Fruit fly (Drosophila melanogaster) whole organism, embryonic: ENCODE measurements around the gene CG4660.

ENCODE experiments used
- C15 ChIP-seq: fragments of 200-800 bp; sonication (Bioruptor generic); IDR thresholded peaks from 3 replicates; pipeline ENCODE4 v1.3.6; 2022; ENCODE audit warnings: missing biosample characterization, missing genetic modification characterization
- CG10321 ChIP-seq: fragments of 200-800 bp; sonication (Bioruptor generic); IDR thresholded peaks from 2 replicates; pipeline ENCODE4 v1.3.6; 2022; ENCODE audit warnings: missing biosample characterization, missing genetic modification characterization
- CG11695 ChIP-seq: fragments of 200-800 bp; sonication (Bioruptor generic); IDR thresholded peaks from 3 replicates; pipeline ENCODE4 v1.3.6; 2022; ENCODE audit warnings: missing biosample characterization, missing genetic modification characterization
- CG12104 ChIP-seq: fragments of 200-800 bp; sonication (Bioruptor generic); optimal IDR thresholded peaks from 3 replicates; lab custom pipeline; 2016; ENCODE audit warnings: missing biosample characterization, missing genetic modification characterization
- CG12769 ChIP-seq: fragments of 200-800 bp; sonication (Bioruptor generic); optimal IDR thresholded peaks from 2 replicates; lab custom pipeline; 2019; ENCODE audit warnings: missing biosample characterization, mild to moderate bottlenecking, missing genetic modification characterization, moderate library complexity
- CG14710 ChIP-seq: fragments of 200-800 bp; sonication (Bioruptor generic); optimal IDR thresholded peaks from 3 replicates; lab custom pipeline; 2019; ENCODE audit warnings: missing biosample characterization, mild to moderate bottlenecking, missing genetic modification characterization, moderate library complexity
- CG1602 ChIP-seq: fragments of 200-800 bp; sonication (Bioruptor generic); optimal IDR thresholded peaks from 3 replicates; lab custom pipeline; 2016; ENCODE audit warnings: missing biosample characterization, missing genetic modification characterization
- CG16813 ChIP-seq: fragments of 200-800 bp; sonication (Bioruptor generic); IDR thresholded peaks from 3 replicates; pipeline ENCODE4 v1.3.6; 2022; ENCODE audit warnings: missing biosample characterization, missing genetic modification characterization; ENCODE audit not compliant: partially characterized antibody
- CG17328 ChIP-seq: fragments of 200-800 bp; sonication (Bioruptor generic); IDR thresholded peaks from 2 replicates; pipeline ENCODE4 v1.3.6; 2022; ENCODE audit warnings: missing biosample characterization, missing genetic modification characterization
- CG2116 ChIP-seq: fragments of 200-800 bp; sonication (Bioruptor generic); optimal IDR thresholded peaks from 3 replicates; lab custom pipeline; 2018; ENCODE audit warnings: missing biosample characterization, mild to moderate bottlenecking, missing genetic modification characterization
- CG2712 ChIP-seq: fragments of 200-800 bp; optimal IDR thresholded peaks from 3 replicates; lab custom pipeline; 2019; ENCODE audit warnings: missing biosample characterization, mild to moderate bottlenecking, missing genetic modification characterization, moderate library complexity
- CG30403 ChIP-seq: fragments of 200-800 bp; sonication (Bioruptor generic); optimal IDR thresholded peaks from 3 replicates; lab custom pipeline; 2016; ENCODE audit warnings: missing biosample characterization, missing genetic modification characterization
- CG31441 ChIP-seq: fragments of 200-800 bp; sonication (Bioruptor generic); IDR thresholded peaks from 2 replicates; pipeline ENCODE4 v1.3.6; 2022; ENCODE audit warnings: missing biosample characterization, missing genetic modification characterization
- CG34376 ChIP-seq: fragments of 200-800 bp; sonication (Bioruptor generic); optimal IDR thresholded peaks from 2 replicates; lab custom pipeline; 2018; ENCODE audit warnings: missing biosample characterization, mild to moderate bottlenecking, missing genetic modification characterization
- CG34422 ChIP-seq: fragments of 200-800 bp; sonication (Bioruptor generic); IDR thresholded peaks from 3 replicates; pipeline ENCODE4 v1.3.6; 2022; ENCODE audit warnings: missing biosample characterization, missing genetic modification characterization
- CG3847 ChIP-seq: fragments of 200-800 bp; sonication (Bioruptor generic); IDR thresholded peaks from 2 replicates; pipeline ENCODE4 v1.3.6; 2022; ENCODE audit warnings: missing biosample characterization, missing genetic modification characterization
- CG43689 ChIP-seq: fragments of 200-800 bp; sonication (Bioruptor generic); IDR thresholded peaks from 2 replicates; pipeline ENCODE4 v1.3.6; 2022; ENCODE audit warnings: missing biosample characterization, missing genetic modification characterization
- CG6791 ChIP-seq: fragments of 200-800 bp; sonication (Bioruptor generic); IDR thresholded peaks from 3 replicates; pipeline ENCODE4 v1.3.6; 2022; ENCODE audit warnings: missing biosample characterization, missing genetic modification characterization; ENCODE audit not compliant: partially characterized antibody
- CG6854 ChIP-seq: fragments of 200-800 bp; sonication (Bioruptor generic); optimal IDR thresholded peaks from 3 replicates; lab custom pipeline; 2017; ENCODE audit warnings: missing biosample characterization, mild to moderate bottlenecking, missing genetic modification characterization
- CG7357 ChIP-seq: fragments of 200-800 bp; sonication (Bioruptor generic); IDR thresholded peaks from 3 replicates; pipeline ENCODE4 v1.3.6; 2022; ENCODE audit warnings: missing biosample characterization, missing genetic modification characterization
- CG7839 ChIP-seq: fragments of 200-800 bp; sonication (Bioruptor generic); optimal IDR thresholded peaks from 3 replicates; lab custom pipeline; 2018; ENCODE audit warnings: missing biosample characterization, mild to moderate bottlenecking, missing genetic modification characterization, moderate library complexity
- CG8089 ChIP-seq: fragments of 200-800 bp; sonication (Bioruptor generic); optimal IDR thresholded peaks from 3 replicates; lab custom pipeline; 2016; ENCODE audit warnings: missing biosample characterization, missing genetic modification characterization
- CG9817 ChIP-seq: fragments of 200-800 bp; sonication (Bioruptor generic); optimal IDR thresholded peaks from 2 replicates; lab custom pipeline; 2018; ENCODE audit warnings: missing biosample characterization, mild to moderate bottlenecking, missing genetic modification characterization, moderate library complexity
- D19A ChIP-seq: fragments of 200-800 bp; optimal IDR thresholded peaks from 3 replicates; lab custom pipeline; 2019; ENCODE audit warnings: missing biosample characterization, mild to moderate bottlenecking, missing genetic modification characterization, moderate library complexity
- Dfd ChIP-seq, 2 experiments: fragments of >200 bp; optimal IDR thresholded peaks; 2 replicates each; lab custom pipeline; 2017; ENCODE audit warnings: missing biosample characterization in 2 of 2, missing genetic modification characterization in 2 of 2
- E2f1 ChIP-seq: fragments of 200-800 bp; sonication (Bioruptor generic); IDR thresholded peaks from 2 replicates; pipeline ENCODE4 v1.3.6; 2022; ENCODE audit warnings: missing biosample characterization, missing genetic modification characterization
- Fer3 ChIP-seq: fragments of 200-800 bp; sonication (Bioruptor generic); optimal IDR thresholded peaks from 2 replicates; lab custom pipeline; 2018; ENCODE audit warnings: missing biosample characterization, mild to moderate bottlenecking, missing genetic modification characterization, moderate library complexity
- HLHmδ ChIP-seq: fragments of 200-800 bp; sonication (Bioruptor generic); optimal IDR thresholded peaks from 2 replicates; lab custom pipeline; 2018; ENCODE audit warnings: missing biosample characterization, mild to moderate bottlenecking, missing genetic modification characterization, moderate library complexity
- Hr78 ChIP-seq, 2 experiments: fragments of 200-800 bp in 1 of 2; fragments of >200 bp in 1 of 2; sonication (Bioruptor generic) in 1 of 2; optimal IDR thresholded peaks; 2 replicates each; lab custom pipeline; 2017 to 2019; ENCODE audit warnings: missing biosample characterization in 2 of 2, missing genetic modification characterization in 2 of 2, mild to moderate bottlenecking in 1 of 2, moderate library complexity in 1 of 2
- Hsf ChIP-seq: fragments of 200-800 bp; sonication (Bioruptor generic); optimal IDR thresholded peaks from 3 replicates; lab custom pipeline; 2016; ENCODE audit warnings: missing biosample characterization, missing genetic modification characterization
- NC2α ChIP-seq: fragments of 200-800 bp; sonication (Bioruptor generic); optimal IDR thresholded peaks from 2 replicates; lab custom pipeline; 2016; ENCODE audit warnings: missing biosample characterization, missing genetic modification characterization
- Opbp ChIP-seq: fragments of 200-800 bp; sonication (Bioruptor generic); IDR thresholded peaks from 3 replicates; pipeline ENCODE4 v1.3.6; 2022; ENCODE audit warnings: missing biosample characterization, missing genetic modification characterization; ENCODE audit not compliant: partially characterized antibody
- Sin3A ChIP-seq: fragments of >200 bp; optimal IDR thresholded peaks from 2 replicates; lab custom pipeline; 2018
- Stat92E ChIP-seq, 3 experiments: fragments of >200 bp in 2 of 3; fragments of 200-800 bp in 1 of 3; sonication (Bioruptor generic) in 1 of 3; optimal IDR thresholded peaks; 2 replicates each; lab custom pipeline; 2017 to 2019; ENCODE audit warnings: missing biosample characterization in 3 of 3, missing genetic modification characterization in 3 of 3, mild to moderate bottlenecking in 1 of 3, moderate library complexity in 1 of 3
- al ChIP-seq: fragments of 200-800 bp; sonication (Bioruptor generic); IDR thresholded peaks from 2 replicates; pipeline ENCODE4 v1.3.6; 2022; ENCODE audit warnings: missing biosample characterization, missing genetic modification characterization
- chn ChIP-seq: fragments of 200-800 bp; sonication (Bioruptor generic); optimal IDR thresholded peaks from 2 replicates; lab custom pipeline; 2016; ENCODE audit warnings: missing biosample characterization, missing genetic modification characterization
- crc ChIP-seq: fragments of 200-800 bp; sonication (Bioruptor generic); optimal IDR thresholded peaks from 2 replicates; lab custom pipeline; 2016; ENCODE audit warnings: missing biosample characterization, missing genetic modification characterization
- croc ChIP-seq: fragments of 200-800 bp; sonication (Bioruptor generic); conservative IDR thresholded peaks from 3 replicates; pipeline ENCODE4 v1.3.6; 2022; ENCODE audit warnings: missing biosample characterization, missing genetic modification characterization
- dan ChIP-seq: fragments of 200-800 bp; sonication (Bioruptor generic); IDR thresholded peaks from 2 replicates; pipeline ENCODE4 v1.3.6; 2022; ENCODE audit warnings: missing biosample characterization, missing genetic modification characterization
- ems ChIP-seq: fragments of 200-800 bp; sonication (Bioruptor generic); optimal IDR thresholded peaks from 3 replicates; lab custom pipeline; 2016; ENCODE audit warnings: missing biosample characterization, missing genetic modification characterization
- fd3F ChIP-seq: fragments of 200-800 bp; sonication (Bioruptor generic); optimal IDR thresholded peaks from 2 replicates; lab custom pipeline; 2018; ENCODE audit warnings: missing biosample characterization, mild to moderate bottlenecking, missing genetic modification characterization, moderate library complexity
- fru ChIP-seq: fragments of >200 bp; optimal IDR thresholded peaks from 2 replicates; lab custom pipeline; 2017
- insv ChIP-seq, 2 experiments: fragments of 200-800 bp; sonication (Bioruptor generic); optimal IDR thresholded peaks; 3 replicates each; lab custom pipeline; 2016 to 2018; ENCODE audit warnings: missing biosample characterization in 2 of 2, missing genetic modification characterization in 2 of 2
- nau ChIP-seq: fragments of 200-800 bp; sonication (Bioruptor generic); optimal IDR thresholded peaks from 3 replicates; lab custom pipeline; 2017; ENCODE audit warnings: missing biosample characterization, mild to moderate bottlenecking, missing genetic modification characterization, missing genetic modification reagents
- nom ChIP-seq: fragments of 200-800 bp; sonication (Bioruptor generic); optimal IDR thresholded peaks from 2 replicates; lab custom pipeline; 2017; ENCODE audit warnings: missing biosample characterization, missing genetic modification characterization, mild to moderate bottlenecking, moderate library complexity, missing genetic modification reagents
- odd ChIP-seq: fragments of 200-800 bp; sonication (Bioruptor generic); optimal IDR thresholded peaks from 2 replicates; lab custom pipeline; 2017; ENCODE audit warnings: missing biosample characterization, mild to moderate bottlenecking, missing genetic modification characterization
- p53 ChIP-seq: fragments of 200-800 bp; sonication (Bioruptor generic); optimal IDR thresholded peaks from 2 replicates; lab custom pipeline; 2016; ENCODE audit warnings: missing biosample characterization, missing genetic modification characterization
- pita ChIP-seq: fragments of 200-800 bp; sonication (Bioruptor generic); optimal IDR thresholded peaks from 2 replicates; lab custom pipeline; 2017; ENCODE audit warnings: missing biosample characterization, mild to moderate bottlenecking, missing genetic modification characterization
- schlank ChIP-seq: fragments of 200-800 bp; sonication (Bioruptor generic); optimal IDR thresholded peaks from 2 replicates; lab custom pipeline; 2018; ENCODE audit warnings: missing biosample characterization, mild to moderate bottlenecking, missing genetic modification characterization
- sens-2 ChIP-seq: fragments of 200-800 bp; sonication (Bioruptor generic); IDR thresholded peaks from 2 replicates; pipeline ENCODE4 v1.3.6; 2022; ENCODE audit warnings: missing biosample characterization, missing genetic modification characterization
- vnd ChIP-seq: fragments of 200-800 bp; sonication (Bioruptor generic); IDR thresholded peaks from 3 replicates; pipeline ENCODE4 v1.3.6; 2022; ENCODE audit warnings: missing biosample characterization, missing genetic modification characterization; ENCODE audit not compliant: partially characterized antibody

Gene CG4660

dm6 chrX:6031692-6032091, 49.5 kb downstream of the CG4660 start (continued):
- TF ChIP-seq Hsf (GFP tag; lab: Kevin White, UChicago) (peak; percentile 71), Opbp (GFP tag; lab: Robert Waterston, UW) (no peak), croc (GFP tag; lab: Robert Waterston, UW) (peak; percentile 77), fru (lab: Kevin White, UChicago) (no peak), CG3847 (peak; percentile 60), Fer3 (tag; lab: Kevin White, UChicago) (peak; percentile 61), odd (peak; percentile 79), CG10321 (no peak), CG2116 (GFP tag; lab: Kevin White, UChicago) (peak; percentile 11), CG2712 (tag; lab: Kevin White, UChicago) (peak; percentile 82), CG7357 (GFP tag; lab: Robert Waterston, UW) (no peak), Dfd (GFP tag; optimal IDR thresholded peaks at IDR 0.05; lab: Kevin White, UChicago) (no peak), CG6791 (no peak), C15 (GFP tag; lab: Robert Waterston, UW) (no peak), insv (GFP tag; optimal IDR thresholded peaks at IDR 0.05; lab: Kevin White, UChicago) (no peak), CG30403 (GFP tag; lab: Kevin White, UChicago) (peak; percentile 81), CG34422 (GFP tag; lab: Robert Waterston, UW) (peak; percentile 82; the same call in 2 of the 3 replicates), Hr78 (GFP tag; optimal IDR thresholded peaks at IDR 0.05; lab: Kevin White, UChicago) (peak in 1 of 2 experiments; percentile 33), schlank (tag; lab: Kevin White, UChicago) (peak; percentile 38), CG9817 (tag; lab: Kevin White, UChicago) (peak; percentile 68), fd3F (GFP tag; lab: Kevin White, UChicago) (peak; percentile 33), D19A (tag; lab: Kevin White, UChicago) (peak; percentile 78), CG31441 (GFP tag; lab: Robert Waterston, UW) (peak; percentile 69), dan (GFP tag; lab: Robert Waterston, UW) (peak; percentile 24; the same call in 1 of the 2 replicates), nau (GFP tag; lab: Kevin White, UChicago) (peak; percentile 44), Stat92E (GFP tag; optimal IDR thresholded peaks at IDR 0.05; lab: Kevin White, UChicago) (no peak), CG12104 (GFP tag; lab: Kevin White, UChicago) (peak; percentile 65), NC2α (peak; percentile 56), HLHmδ (no peak), CG14710 (peak; percentile 78), E2f1 (GFP tag; lab: Robert Waterston, UW) (peak; percentile 76), vnd (GFP tag; lab: Robert Waterston, UW) (no peak), p53 (GFP tag; lab: Kevin White, UChicago) (peak; percentile 21), al (no peak), crc (peak; percentile 68), CG8089 (peak; percentile 67), CG7839 (tag; lab: Kevin White, UChicago) (peak; percentile 85), ems (peak; percentile 41), Sin3A (lab: Kevin White, UChicago) (no peak), CG16813 (GFP tag; lab: Robert Waterston, UW) (no peak), CG17328 (peak; percentile 90), CG6854 (GFP tag; lab: Kevin White, UChicago) (peak; percentile 62), CG12769 (tag; lab: Kevin White, UChicago) (peak; percentile 83), CG34376 (GFP tag; lab: Kevin White, UChicago) (peak; percentile 38), CG43689 (GFP tag; lab: Robert Waterston, UW) (peak; percentile 56; the same call in 1 of the 2 replicates), CG11695 (peak; percentile 66; the same call in 2 of the 3 replicates), chn (peak; percentile 81), pita (GFP tag; lab: Kevin White, UChicago) (no peak), sens-2 (GFP tag; lab: Robert Waterston, UW) (peak; percentile 67), nom (GFP tag; lab: Kevin White, UChicago) (no peak), CG1602 (peak; percentile 77)
